Fruit fly (Drosophila melanogaster) whole organism, pupa: Measurements from ENCODE around the gene TBC1D23.

Source experiments
- CG10348 ChIP-seq: fragments of 200-800 bp; sonication (Bioruptor generic); IDR thresholded peaks from 2 replicates; pipeline ENCODE4 v1.3.6; 2022; ENCODE audit warnings: missing biosample characterization, missing genetic modification characterization
- CG12605 ChIP-seq: fragments of 200-800 bp; sonication (Bioruptor generic); IDR thresholded peaks from 2 replicates; pipeline ENCODE4 v1.3.6; 2022; ENCODE audit warnings: missing biosample characterization, missing genetic modification characterization
- CG15710 ChIP-seq: fragments of 200-800 bp; sonication (Bioruptor generic); optimal IDR thresholded peaks from 2 replicates; lab custom pipeline; 2018; ENCODE audit warnings: missing biosample characterization, mild to moderate bottlenecking, missing genetic modification characterization, moderate library complexity
- CG17806 ChIP-seq: fragments of 200-800 bp; sonication (Bioruptor generic); optimal IDR thresholded peaks from 2 replicates; lab custom pipeline; 2018; ENCODE audit warnings: missing biosample characterization, mild to moderate bottlenecking, missing genetic modification characterization, moderate library complexity
- D1 ChIP-seq: fragments of 200-800 bp; sonication (Bioruptor generic); optimal IDR thresholded peaks from 2 replicates; lab custom pipeline; 2018; ENCODE audit warnings: missing biosample characterization, mild to moderate bottlenecking, missing genetic modification characterization, moderate library complexity
- EcR ChIP-seq: fragments of 200-800 bp; sonication (Bioruptor generic); optimal IDR thresholded peaks from 3 replicates; lab custom pipeline; 2019; ENCODE audit warnings: missing biosample characterization, missing genetic modification characterization, mild to moderate bottlenecking, moderate library complexity, missing genetic modification reagents
- Ets98B ChIP-seq: fragments of 200-800 bp; sonication (Bioruptor generic); IDR thresholded peaks from 2 replicates; pipeline ENCODE4 v1.3.6; 2022; ENCODE audit warnings: missing biosample characterization, missing genetic modification characterization
- Snoo ChIP-seq: fragments of 200-800 bp; sonication (Bioruptor generic); optimal IDR thresholded peaks from 3 replicates; lab custom pipeline; 2017; ENCODE audit warnings: missing biosample characterization, mild to moderate bottlenecking, missing genetic modification characterization, inconsistent platforms
- gl ChIP-seq: fragments of 200-800 bp; sonication (Bioruptor generic); optimal IDR thresholded peaks from 2 replicates; lab custom pipeline; 2018; ENCODE audit warnings: missing biosample characterization, mild to moderate bottlenecking, missing genetic modification characterization

dm6 chr2L:1128344-1128931 lies 678 bp upstream of the TBC1D23 start:
- TF ChIP-seq CG15710 (tag; lab: Kevin White, UChicago) (no peak), CG17806 (tag; lab: Kevin White, UChicago) (no peak), D1 (tag; lab: Kevin White, UChicago) (no peak), CG12605 (no peak), CG10348 (GFP tag; lab: Robert Waterston, UW) (no peak), gl (tag; lab: Kevin White, UChicago) (no peak), Snoo (tag; lab: Kevin White, UChicago) (no peak), Ets98B (GFP tag; lab: Robert Waterston, UW) (no peak), EcR (GFP tag; lab: Kevin White, UChicago) (no peak)
